Fruit fly (Drosophila melanogaster) whole organism, adult: Measurements from ENCODE around the gene CG3513.

Experiments used
- CG11617 ChIP-seq: fragments of 200-800 bp; sonication (Bioruptor generic); optimal IDR thresholded peaks from 2 replicates; lab custom pipeline; 2017; ENCODE audit warnings: mild to moderate bottlenecking, missing biosample characterization, missing genetic modification reagents, missing genetic modification characterization
- CG12768 ChIP-seq: fragments of 200-800 bp; sonication (Bioruptor generic); optimal IDR thresholded peaks from 2 replicates; lab custom pipeline; 2017; ENCODE audit warnings: missing biosample characterization, missing genetic modification characterization, mild to moderate bottlenecking, moderate library complexity, missing genetic modification reagents
- CG14711 ChIP-seq: fragments of 200-800 bp; sonication (Bioruptor generic); optimal IDR thresholded peaks from 2 replicates; lab custom pipeline; 2018; ENCODE audit warnings: missing biosample characterization, mild to moderate bottlenecking, missing genetic modification characterization, moderate library complexity
- CG1620 ChIP-seq: fragments of 200-800 bp; sonication (Bioruptor generic); optimal IDR thresholded peaks from 2 replicates; lab custom pipeline; 2016; ENCODE audit warnings: missing biosample characterization, missing genetic modification characterization
- CG33017 ChIP-seq: fragments of 200-800 bp; sonication (Bioruptor generic); optimal IDR thresholded peaks from 2 replicates; lab custom pipeline; 2018; ENCODE audit warnings: missing biosample characterization, mild to moderate bottlenecking, missing genetic modification characterization, moderate library complexity
- CG5204 ChIP-seq: fragments of 200-800 bp; sonication (Bioruptor generic); optimal IDR thresholded peaks from 2 replicates; lab custom pipeline; 2016; ENCODE audit warnings: missing biosample characterization, missing genetic modification characterization
- CG7045 ChIP-seq: fragments of 200-800 bp; sonication (Bioruptor generic); optimal IDR thresholded peaks from 2 replicates; lab custom pipeline; 2017; ENCODE audit warnings: missing biosample characterization, mild to moderate bottlenecking, missing genetic modification characterization
- CG7101 ChIP-seq: fragments of 200-800 bp; sonication (Bioruptor generic); optimal IDR thresholded peaks from 2 replicates; lab custom pipeline; 2018; ENCODE audit warnings: missing biosample characterization, mild to moderate bottlenecking, missing genetic modification characterization, moderate library complexity
- Clk ChIP-seq: fragments of 200-800 bp; sonication (Bioruptor generic); optimal IDR thresholded peaks from 2 replicates; lab custom pipeline; 2017; ENCODE audit warnings: missing biosample characterization, missing genetic modification characterization
- Crg-1 ChIP-seq: fragments of 200-800 bp; sonication (Bioruptor generic); optimal IDR thresholded peaks from 2 replicates; lab custom pipeline; 2016; ENCODE audit warnings: missing biosample characterization, missing genetic modification characterization
- Hr96 ChIP-seq: fragments of 200-800 bp; sonication (Bioruptor generic); optimal IDR thresholded peaks from 2 replicates; lab custom pipeline; 2016; ENCODE audit warnings: missing biosample characterization, missing genetic modification characterization
- Mnt ChIP-seq: fragments of 200-800 bp; sonication (Bioruptor generic); optimal IDR thresholded peaks from 2 replicates; lab custom pipeline; 2016; ENCODE audit warnings: missing biosample characterization, mild to moderate bottlenecking, missing genetic modification characterization
- bab1 ChIP-seq: fragments of 200-800 bp; sonication (Bioruptor generic); optimal IDR thresholded peaks from 3 replicates; lab custom pipeline; 2019; ENCODE audit warnings: missing biosample characterization, mild to moderate bottlenecking, missing genetic modification characterization, moderate library complexity
- cic ChIP-seq: fragments of 200-800 bp; sonication (Bioruptor generic); optimal IDR thresholded peaks from 2 replicates; lab custom pipeline; 2017; ENCODE audit warnings: missing biosample characterization, mild to moderate bottlenecking, missing genetic modification characterization, moderate library complexity
- cnc ChIP-seq, 2 experiments: fragments of >200 bp; optimal IDR thresholded peaks; 2 replicates each; lab custom pipeline; 2017
- kay ChIP-seq: fragments of 200-800 bp; sonication (Bioruptor generic); peaks from one replicate; lab custom pipeline; 2016; ENCODE audit warnings: missing biosample characterization, missing genetic modification characterization, borderline replicate concordance
- ovo ChIP-seq: fragments of 200-800 bp; sonication (Bioruptor generic); optimal IDR thresholded peaks from 2 replicates; lab custom pipeline; 2016; ENCODE audit warnings: missing biosample characterization, missing genetic modification characterization
- pad ChIP-seq: fragments of 200-800 bp; sonication (Bioruptor generic); optimal IDR thresholded peaks from 3 replicates; lab custom pipeline; 2017; ENCODE audit warnings: missing biosample characterization, missing genetic modification characterization, mild to moderate bottlenecking, moderate library complexity, missing genetic modification reagents
- tj ChIP-seq: fragments of 200-800 bp; sonication (Bioruptor generic); optimal IDR thresholded peaks from 3 replicates; lab custom pipeline; 2017; ENCODE audit warnings: missing biosample characterization, mild to moderate bottlenecking, missing genetic modification characterization, moderate library complexity
- toe ChIP-seq: fragments of 200-800 bp; sonication (Bioruptor generic); optimal IDR thresholded peaks from 2 replicates; lab custom pipeline; 2016; ENCODE audit warnings: missing biosample characterization, missing genetic modification characterization

CG3513 gene

dm6 chr2L:3719414-3719959 lies 26.5 kb upstream of the CG3513 start:
- TF ChIP-seq CG5204 (GFP tag; lab: Kevin White, UChicago) (peak; percentile 5), CG1620 (no peak)

- TF ChIP-seq pad (GFP tag; lab: Kevin White, UChicago), result no peak
- no peak for TF ChIP-seq CG5204 (GFP tag; lab: Kevin White, UChicago)
- no peak for TF ChIP-seq Mnt (GFP tag; lab: Kevin White, UChicago)
- no peak for TF ChIP-seq ovo (GFP tag; lab: Kevin White, UChicago)
- TF ChIP-seq CG7101, result no peak
- TF ChIP-seq toe, result no peak
- TF ChIP-seq CG11617 (GFP tag; lab: Kevin White, UChicago), result no peak
- no peak for TF ChIP-seq kay
- TF ChIP-seq cic (GFP tag; lab: Kevin White, UChicago), result no peak
- TF ChIP-seq tj (GFP tag; lab: Kevin White, UChicago), result no peak
- no peak for TF ChIP-seq cnc (optimal IDR thresholded peaks at IDR 0.05; lab: Kevin White, UChicago)
- no peak for TF ChIP-seq CG1620
- no peak for TF ChIP-seq CG7045 (GFP tag; lab: Kevin White, UChicago)
- TF ChIP-seq CG33017 (tag; lab: Kevin White, UChicago), result no peak
- TF ChIP-seq bab1 (GFP tag; lab: Kevin White, UChicago), result no peak
- TF ChIP-seq CG12768 (GFP tag; lab: Kevin White, UChicago), result no peak
These were observed 24.8 kb upstream of the CG3513 start, which contains the start of the genes lectin-24A and Shaw for dm6 chr2L:3717673-3718235. lectin-24A (minus strand) TSS chr2L:3717773. Shaw (plus strand) TSS chr2L:3718185.

DNA sequence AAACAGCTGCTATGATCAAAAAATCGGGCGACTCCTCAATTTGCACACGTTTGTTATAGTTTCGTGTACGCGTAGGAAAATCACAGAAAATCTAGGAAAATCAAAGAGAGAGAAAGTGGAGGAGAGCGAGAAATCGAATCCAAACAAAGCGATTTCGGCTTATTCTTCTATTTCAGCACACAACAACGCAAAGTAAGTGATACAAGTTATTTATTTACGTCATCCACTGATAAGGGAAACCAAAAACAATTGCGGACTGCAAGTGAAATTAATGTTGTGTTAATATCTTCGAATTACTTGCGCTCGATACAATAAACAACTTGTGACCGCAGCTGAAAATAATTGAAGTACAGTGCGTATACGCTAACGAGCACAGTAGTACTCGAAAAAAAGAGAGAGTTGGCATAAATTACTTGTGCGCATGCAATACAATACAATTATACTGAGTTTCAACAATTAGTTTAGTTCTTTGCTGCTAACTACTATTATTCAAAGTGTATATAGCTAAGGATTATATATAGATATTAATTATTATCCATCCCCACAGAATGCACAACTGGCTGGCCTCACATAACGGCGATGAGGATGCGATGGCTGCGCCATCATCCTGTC lies 20.7 kb upstream of the CG3513 start:
- TF ChIP-seq CG11617 (GFP tag; lab: Kevin White, UChicago) (no peak), Crg-1 (GFP tag; lab: Kevin White, UChicago) (no peak), Clk (GFP tag; lab: Kevin White, UChicago) (no peak), tj (GFP tag; lab: Kevin White, UChicago) (no peak), ovo (GFP tag; lab: Kevin White, UChicago) (no peak), cic (GFP tag; lab: Kevin White, UChicago) (no peak), CG7045 (GFP tag; lab: Kevin White, UChicago) (no peak), CG12768 (GFP tag; lab: Kevin White, UChicago) (no peak), CG1620 (no peak), CG7101 (no peak), CG14711 (tag; lab: Kevin White, UChicago) (no peak)

dm6 chr2L:3712949-3713416 lies 20.0 kb upstream of the CG3513 start, which contains the start of the genes CG31955 and CG2818:
CG31955 (minus strand) TSS chr2L:3713105.
CG2818 (plus strand) TSS chr2L:3713360.
- TF ChIP-seq CG7101 (no peak), ovo (GFP tag; lab: Kevin White, UChicago) (peak; percentile 31), bab1 (GFP tag; lab: Kevin White, UChicago) (no peak), Mnt (GFP tag; lab: Kevin White, UChicago) (no peak), Crg-1 (GFP tag; lab: Kevin White, UChicago) (no peak), CG5204 (GFP tag; lab: Kevin White, UChicago) (peak; percentile 55), Hr96 (GFP tag; lab: Kevin White, UChicago) (peak; percentile 52), CG11617 (GFP tag; lab: Kevin White, UChicago) (peak; percentile 15), pad (GFP tag; lab: Kevin White, UChicago) (peak; percentile 95), cnc (optimal IDR thresholded peaks at IDR 0.05; lab: Kevin White, UChicago) (no peak), kay (peak; percentile 96), tj (GFP tag; lab: Kevin White, UChicago) (peak; percentile 35), CG1620 (peak; percentile 6), CG7045 (GFP tag; lab: Kevin White, UChicago) (no peak), toe (peak; percentile 36), CG12768 (GFP tag; lab: Kevin White, UChicago) (no peak), CG33017 (tag; lab: Kevin White, UChicago) (no peak), CG14711 (tag; lab: Kevin White, UChicago) (peak; percentile 29)

- no peak for TF ChIP-seq CG7045 (GFP tag; lab: Kevin White, UChicago)
- TF ChIP-seq cnc (optimal IDR thresholded peaks at IDR 0.05; lab: Kevin White, UChicago), result no peak
- no peak for TF ChIP-seq Crg-1 (GFP tag; lab: Kevin White, UChicago)
- peak; percentile 90 for TF ChIP-seq CG14711 (tag; lab: Kevin White, UChicago)
- no peak for TF ChIP-seq CG12768 (GFP tag; lab: Kevin White, UChicago)
- TF ChIP-seq kay, result peak; percentile 87
- no peak for TF ChIP-seq CG5204 (GFP tag; lab: Kevin White, UChicago)
- peak; percentile 1 for TF ChIP-seq pad (GFP tag; lab: Kevin White, UChicago)
- TF ChIP-seq bab1 (GFP tag; lab: Kevin White, UChicago), result peak; percentile 32
- no peak for TF ChIP-seq CG7101
- TF ChIP-seq ovo (GFP tag; lab: Kevin White, UChicago), result no peak
- TF ChIP-seq tj (GFP tag; lab: Kevin White, UChicago), result no peak
- TF ChIP-seq Clk (GFP tag; lab: Kevin White, UChicago), result no peak
- no peak for TF ChIP-seq CG11617 (GFP tag; lab: Kevin White, UChicago)
- no peak for TF ChIP-seq Mnt (GFP tag; lab: Kevin White, UChicago)
- peak; percentile 16 for TF ChIP-seq CG1620
- TF ChIP-seq Hr96 (GFP tag; lab: Kevin White, UChicago), result no peak
- TF ChIP-seq toe, result no peak
- TF ChIP-seq CG33017 (tag; lab: Kevin White, UChicago), result no peak
- no peak for TF ChIP-seq cic (GFP tag; lab: Kevin White, UChicago)
These were observed 18.7 kb upstream of the CG3513 start, which contains the start of gene cutlet for dm6 chr2L:3711665-3712064. cutlet (minus strand) TSS chr2L:3711748.
